Worm (Caenorhabditis elegans): ENCODE results near the gene F22B8.3.

Gene F22B8.3

ce11 chrV:16043686-16044085, 47.1 kb upstream of the F22B8.3 start (continued):
- peak; percentile 51 for TF ChIP-seq hlh-11 (tag; optimal IDR thresholded peaks at IDR 0.05)
- TF ChIP-seq tag-97 (GFP tag; IDR thresholded peaks at IDR 0.05) = no peak
- no peak for TF ChIP-seq madf-9 (GFP tag; conservative IDR thresholded peaks at IDR 0.05)
- no peak for TF ChIP-seq cey-2 (tag; optimal IDR thresholded peaks at IDR 0.05; ENCODE audit: borderline replicate concordance, insufficient read depth)
- no peak for TF ChIP-seq nhr-111 (GFP tag; optimal IDR thresholded peaks at IDR 0.05)
- TF ChIP-seq F37D6.2 (tag; optimal IDR thresholded peaks at IDR 0.05) = no peak
- TF ChIP-seq skn-1 (tag; optimal IDR thresholded peaks at IDR 0.05) = no peak
- TF ChIP-seq attf-4 (tag; optimal IDR thresholded peaks at IDR 0.05) = no peak
- TF ChIP-seq duxl-1 (tag; optimal IDR thresholded peaks at IDR 0.05; ENCODE audit: poor library complexity) = no peak
- no peak for TF ChIP-seq ZK337.2 (GFP tag; IDR thresholded peaks at IDR 0.05)
- TF ChIP-seq zip-11 (GFP tag; IDR thresholded peaks at IDR 0.05) = no peak
- TF ChIP-seq egl-43 (GFP tag; IDR thresholded peaks at IDR 0.05) = no peak
- no peak for TF ChIP-seq hlh-30 (tag; optimal IDR thresholded peaks at IDR 0.05; ENCODE audit: insufficient read depth)
- TF ChIP-seq lir-3 (tag; optimal IDR thresholded peaks at IDR 0.05) = no peak
- no peak for TF ChIP-seq ctbp-1 (GFP tag; IDR thresholded peaks at IDR 0.05)
- no peak for TF ChIP-seq T20F7.1 (GFP tag; optimal IDR thresholded peaks at IDR 0.05)
- TF ChIP-seq dmd-9 (GFP tag; IDR thresholded peaks at IDR 0.05) = no peak
- no peak for TF ChIP-seq ceh-62 (tag; optimal IDR thresholded peaks at IDR 0.05)
- TF ChIP-seq mxl-3 (GFP tag; optimal IDR thresholded peaks at IDR 0.05) = no peak
- TF ChIP-seq aha-1 (tag) = peak; percentile 81
- TF ChIP-seq spr-3 (GFP tag; optimal IDR thresholded peaks at IDR 0.05) = no peak
- no peak for TF ChIP-seq T26A8.4 (GFP tag; IDR thresholded peaks at IDR 0.05)
- TF ChIP-seq zag-1 (tag; optimal IDR thresholded peaks at IDR 0.05) = no peak
- TF ChIP-seq lin-15B (tag; optimal IDR thresholded peaks at IDR 0.05) = no peak
- TF ChIP-seq nhr-41 (GFP tag; IDR thresholded peaks at IDR 0.05) = no peak
- TF ChIP-seq daf-16 (GFP tag; optimal IDR thresholded peaks at IDR 0.05) = no peak
- TF ChIP-seq daf-16 (tag; optimal IDR thresholded peaks at IDR 0.05) = peak; percentile 69
- TF ChIP-seq dve-1 (tag; optimal IDR thresholded peaks at IDR 0.05; ENCODE audit: insufficient read depth) = peak; percentile 74
- TF ChIP-seq hif-1 (tag; optimal IDR thresholded peaks at IDR 0.05) = no peak
- TF ChIP-seq nhr-6 (tag; optimal IDR thresholded peaks at IDR 0.05) = no peak
- TF ChIP-seq lin-39 (tag; optimal IDR thresholded peaks at IDR 0.05) = no peak
- no peak for TF ChIP-seq daf-12 (tag; optimal IDR thresholded peaks at IDR 0.05)
- 0 out of 2 replicates have a peak, but pooled peaks have one; percentile 21 for TF ChIP-seq lin-1 (GFP tag; IDR thresholded peaks at IDR 0.05)
- no peak for TF ChIP-seq ztf-11 (tag; optimal IDR thresholded peaks at IDR 0.05)
- no peak for TF ChIP-seq ztf-7 (tag; optimal IDR thresholded peaks at IDR 0.05)
- TF ChIP-seq php-3 (GFP tag; IDR thresholded peaks at IDR 0.05) = peak; percentile 68
- no peak for TF ChIP-seq nhr-237 (tag; optimal IDR thresholded peaks at IDR 0.05)
- TF ChIP-seq daf-19 (GFP tag; conservative IDR thresholded peaks at IDR 0.05) = no peak
- TF ChIP-seq arid-1 (GFP tag; conservative IDR thresholded peaks at IDR 0.05) = no peak
- TF ChIP-seq saeg-2 (GFP tag; IDR thresholded peaks at IDR 0.05) = no peak
- no peak for TF ChIP-seq F49E8.2 (tag; optimal IDR thresholded peaks at IDR 0.05; ENCODE audit: borderline replicate concordance)
- no peak for TF ChIP-seq dpl-1 (GFP tag; optimal IDR thresholded peaks at IDR 0.05)
- TF ChIP-seq pqm-1 (tag; optimal IDR thresholded peaks at IDR 0.05) = peak; percentile 2
- no peak for TF ChIP-seq ama-1 (optimal IDR thresholded peaks at IDR 0.05)
- no peak for TF ChIP-seq nhr-102 (tag; optimal IDR thresholded peaks at IDR 0.05)
- TF ChIP-seq daf-8 (GFP tag; IDR thresholded peaks at IDR 0.05) = no peak
- 0 out of 2 replicates have a peak, but pooled peaks have one; percentile 5 for TF ChIP-seq nhr-42 (GFP tag; IDR thresholded peaks at IDR 0.05)
- peak; percentile 42 for TF ChIP-seq nhr-28 (tag; optimal IDR thresholded peaks at IDR 0.05)

All from whole organism, L4 larva.